Worm (Caenorhabditis elegans) whole organism, L4/young adult: ENCODE data around the gene zim-3.

Experiments used
- W03F9.2 ChIP-seq: fragments of 150-350 bp; optimal IDR thresholded peaks from 2 replicates; lab custom pipeline; 2014; ENCODE audit warnings: missing biosample characterization, missing genetic modification characterization
- dao-5 ChIP-seq: sonication (generic microtip); optimal IDR thresholded peaks from 2 replicates; lab custom pipeline; 2016; ENCODE audit warnings: missing genotype, missing genetic modification characterization, moderate library complexity, missing compliant biosample characterization
- him-1 ChIP-seq: sonication (generic microtip); optimal IDR thresholded peaks from 2 replicates; lab custom pipeline; 2016; ENCODE audit warnings: missing genotype, missing genetic modification reagents, missing genetic modification characterization, missing compliant biosample characterization

The zim-3 gene

ce11 chrIV:10546589-10547136, 11.9 kb upstream of the zim-3 start, which contains the start of gene zim-1:
TSS of gene zim-1 (plus strand) at chrIV:10547086.
- TF ChIP-seq W03F9.2, result no peak
- no peak for TF ChIP-seq dao-5

ce11 chrIV:10554947-10555346, 3.6 kb upstream of the zim-3 start, which contains the start of gene zim-2:
TSS of gene zim-2 (plus strand) at chrIV:10555247.
- TF ChIP-seq W03F9.2 (no peak), dao-5 (no peak), him-1 (tag; lab: Kevin White, UChicago) (no peak)

- TF ChIP-seq W03F9.2 (no peak), dao-5 (no peak), him-1 (tag; lab: Kevin White, UChicago) (no peak)
Observed at ce11 chrIV:10561605-10562004, 3.1 kb downstream of the zim-3 start, which contains the start of gene him-8. TSS of gene him-8 (plus strand) at chrIV:10561905.

ce11 chrIV:10564613-10565012, 6.1 kb downstream of the zim-3 start:
- no peak for TF ChIP-seq dao-5
- no peak for TF ChIP-seq him-1 (tag; lab: Kevin White, UChicago)
- TF ChIP-seq W03F9.2, result no peak

DNA sequence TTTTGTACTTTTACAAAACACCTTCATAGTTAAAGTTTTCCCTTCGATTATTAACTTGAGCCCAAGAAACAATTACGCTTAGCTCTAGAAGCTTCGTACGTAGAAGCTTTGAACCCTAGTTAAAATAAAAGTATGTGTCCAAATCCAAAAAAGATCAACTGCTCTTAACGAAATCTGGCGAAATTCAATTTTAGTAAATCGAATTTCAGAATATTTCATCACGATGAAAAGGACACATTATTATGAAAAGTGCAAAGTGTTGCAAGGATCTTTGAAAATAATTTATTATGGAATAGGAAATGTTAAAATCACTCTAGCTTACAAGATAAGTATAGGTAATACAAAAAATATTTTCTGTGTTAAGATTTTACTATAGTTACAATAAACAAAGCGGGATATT, 6.8 kb downstream of the zim-3 start:
- no peak for TF ChIP-seq W03F9.2
- TF ChIP-seq dao-5, result no peak
- no peak for TF ChIP-seq him-1 (tag; lab: Kevin White, UChicago)

DNA sequence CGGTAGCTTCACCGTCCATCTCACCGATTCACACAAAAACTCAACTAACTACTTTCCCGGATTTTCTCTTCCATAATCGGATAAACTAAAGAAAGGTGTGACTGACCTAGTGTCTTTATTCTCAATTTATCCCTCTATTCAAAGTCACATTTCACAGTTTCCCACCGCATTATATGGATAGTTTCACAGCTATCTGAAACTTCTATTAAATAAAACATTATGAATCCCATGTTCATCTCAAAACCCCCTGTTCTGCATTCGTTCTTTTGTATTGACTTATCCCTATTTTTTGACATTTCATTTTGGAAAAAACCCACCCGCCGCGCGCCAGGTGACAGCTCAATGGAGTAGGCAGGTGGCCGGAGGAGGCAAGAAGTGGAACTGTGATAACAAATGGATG, 9.3 kb downstream of the zim-3 start:
- no peak for TF ChIP-seq W03F9.2
- TF ChIP-seq dao-5, result no peak
- no peak for TF ChIP-seq him-1 (tag; lab: Kevin White, UChicago)

ce11 chrIV:10570065-10570464, 11.6 kb downstream of the zim-3 start:
- TF ChIP-seq him-1 (tag; lab: Kevin White, UChicago), result no peak
- TF ChIP-seq W03F9.2, result no peak
- TF ChIP-seq dao-5, result no peak

- TF ChIP-seq W03F9.2 (no peak), him-1 (tag; lab: Kevin White, UChicago) (no peak), dao-5 (no peak)
Observed at ce11 chrIV:10571020-10571419, 12.5 kb downstream of the zim-3 start.

DNA sequence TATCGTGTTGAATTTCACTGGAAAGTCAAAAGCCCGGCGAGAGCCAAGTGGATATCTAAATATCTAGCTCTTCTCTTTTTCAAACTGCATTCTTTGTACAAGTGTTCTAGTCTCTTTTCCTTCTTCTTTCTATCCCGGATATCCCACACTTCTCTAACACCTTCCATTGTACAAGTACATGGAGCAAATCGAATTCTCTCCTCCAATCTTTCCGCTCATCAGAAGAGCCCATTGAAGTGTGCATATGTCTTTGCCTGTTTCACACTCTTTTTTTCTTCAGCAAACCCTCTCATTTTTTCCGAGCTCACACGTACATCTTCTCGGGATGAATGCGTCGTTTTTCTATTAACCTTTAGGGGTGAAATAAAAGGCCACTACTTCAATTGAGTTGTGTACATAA, 15.0 kb downstream of the zim-3 start:
- TF ChIP-seq dao-5 (no peak), W03F9.2 (no peak), him-1 (tag; lab: Kevin White, UChicago) (no peak)

DNA sequence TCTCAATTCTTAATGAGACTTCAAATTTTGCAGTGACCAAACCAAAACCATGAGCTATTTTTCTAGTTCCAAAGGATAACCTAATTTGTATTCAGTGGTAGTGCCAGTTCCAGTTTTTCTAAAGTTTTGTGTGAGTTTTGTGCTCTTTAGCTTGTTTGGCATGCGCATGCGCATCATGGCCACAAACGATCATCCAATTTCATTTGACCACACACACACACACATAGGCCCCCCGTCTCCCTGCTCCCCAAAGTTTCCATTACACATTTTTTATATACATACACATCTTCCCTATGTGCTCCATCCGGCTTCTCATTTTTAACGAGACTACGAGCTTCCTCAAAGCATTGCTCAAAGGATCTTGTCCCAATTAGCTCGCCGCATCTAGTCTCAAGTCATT, 16.0 kb downstream of the zim-3 start:
- TF ChIP-seq W03F9.2, result no peak
- TF ChIP-seq him-1 (tag; lab: Kevin White, UChicago), result no peak
- TF ChIP-seq dao-5, result no peak

ce11 chrIV:10576050-10576449, 17.5 kb downstream of the zim-3 start, which contains the start of gene efn-2:
TSS of gene efn-2 (plus strand) at chrIV:10576350.
- TF ChIP-seq dao-5 (no peak), W03F9.2 (no peak), him-1 (tag; lab: Kevin White, UChicago) (no peak)

DNA sequence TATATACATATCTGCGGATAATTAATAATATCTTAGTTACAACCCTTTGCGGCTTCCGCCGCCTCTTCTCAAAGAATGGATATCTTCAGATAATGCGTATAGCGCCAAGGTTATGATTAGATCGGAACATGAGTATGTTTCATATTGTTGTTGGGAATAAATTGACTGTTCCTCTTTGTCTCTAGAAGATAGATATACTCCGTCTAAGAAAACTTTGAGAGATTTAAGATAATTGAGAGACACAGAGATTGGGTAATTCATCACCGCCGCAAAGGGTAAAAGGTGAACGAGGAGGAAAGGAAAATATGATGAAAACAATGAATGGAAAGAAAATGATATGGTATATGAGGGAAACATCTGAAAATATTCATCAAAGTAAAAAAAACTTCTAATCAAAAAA, 18.1 kb downstream of the zim-3 start:
- TF ChIP-seq W03F9.2, result no peak
- no peak for TF ChIP-seq dao-5
- TF ChIP-seq him-1 (tag; lab: Kevin White, UChicago), result no peak

- no peak for TF ChIP-seq him-1 (tag; lab: Kevin White, UChicago)
Observed at ce11 chrIV:10577600-10577999, 19.1 kb downstream of the zim-3 start.

DNA sequence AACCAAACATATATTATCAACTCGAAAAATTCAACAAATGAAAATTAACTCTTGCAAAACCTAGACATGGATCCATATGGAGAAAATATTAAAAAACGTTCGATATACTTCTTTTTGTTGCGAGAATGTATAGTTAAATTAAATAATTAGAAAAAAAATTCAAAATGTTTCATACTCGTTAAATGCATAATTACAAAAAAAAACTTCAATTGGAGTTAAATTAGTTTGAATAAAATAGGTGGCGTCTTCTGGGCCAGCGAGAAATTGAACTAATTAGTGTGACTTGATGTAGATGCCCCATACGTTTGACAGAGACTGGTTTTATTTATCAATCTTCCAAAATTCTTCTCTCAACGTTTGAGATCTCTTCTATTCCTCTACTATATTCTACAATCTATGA, 19.9 kb downstream of the zim-3 start, which contains the start of gene lgc-43:
lgc-43 (plus strand) TSS at position 301 of the 400 bp plus-strand sequence.
- no peak for TF ChIP-seq him-1 (tag; lab: Kevin White, UChicago)
- no peak for TF ChIP-seq dao-5
- no peak for TF ChIP-seq W03F9.2

- no peak for TF ChIP-seq dao-5
- TF ChIP-seq him-1 (tag; lab: Kevin White, UChicago), result no peak
- TF ChIP-seq W03F9.2, result no peak
Observed at ce11 chrIV:10584237-10584636, 25.7 kb downstream of the zim-3 start, which contains the start of gene oac-8. TSS of gene oac-8 (plus strand) at chrIV:10584537.

ce11 chrIV:10589072-10589471, 30.6 kb downstream of the zim-3 start, which contains the start of gene C43F9.4:
TSS of gene C43F9.4 (minus strand) at chrIV:10589172.
- TF ChIP-seq him-1 (tag; lab: Kevin White, UChicago) (no peak), dao-5 (no peak), W03F9.2 (no peak)
